Fruit fly (Drosophila melanogaster) whole organism, embryonic: Measurements from ENCODE around the gene fan.

ENCODE experiments used
- BtbVII ChIP-seq: fragments of 200-800 bp; sonication (Bioruptor generic); optimal IDR thresholded peaks from 3 replicates; lab custom pipeline; 2017; ENCODE audit warnings: missing biosample characterization, mild to moderate bottlenecking, missing genetic modification characterization
- Bteb2 ChIP-seq: fragments of 200-800 bp; sonication (Bioruptor generic); optimal IDR thresholded peaks from 2 replicates; lab custom pipeline; 2016; ENCODE audit warnings: missing biosample characterization, missing genetic modification characterization
- CG12391 ChIP-seq: fragments of 200-800 bp; sonication (Bioruptor generic); optimal IDR thresholded peaks from 3 replicates; lab custom pipeline; 2018; ENCODE audit warnings: missing biosample characterization, mild to moderate bottlenecking, missing genetic modification characterization, moderate library complexity
- CG13296 ChIP-seq: fragments of 200-800 bp; sonication (Bioruptor generic); optimal IDR thresholded peaks from 3 replicates; lab custom pipeline; 2018; ENCODE audit warnings: missing biosample characterization, mild to moderate bottlenecking, missing genetic modification characterization
- CG15696 ChIP-seq: fragments of 200-800 bp; sonication (Bioruptor generic); optimal IDR thresholded peaks from 2 replicates; lab custom pipeline; 2019; ENCODE audit warnings: missing biosample characterization, mild to moderate bottlenecking, missing genetic modification characterization, moderate library complexity
- CG17802 ChIP-seq: fragments of 200-800 bp; sonication (Bioruptor generic); optimal IDR thresholded peaks from 2 replicates; lab custom pipeline; 2018; ENCODE audit warnings: missing biosample characterization, mild to moderate bottlenecking, missing genetic modification characterization, moderate library complexity
- CG18011 ChIP-seq: fragments of 200-800 bp; sonication (Bioruptor generic); optimal IDR thresholded peaks from 2 replicates; lab custom pipeline; 2017; ENCODE audit warnings: missing biosample characterization, missing genetic modification characterization, mild to moderate bottlenecking, moderate library complexity, missing genotype
- CG18764 ChIP-seq: fragments of 200-800 bp; sonication (Bioruptor generic); optimal IDR thresholded peaks from 3 replicates; lab custom pipeline; 2016; ENCODE audit warnings: missing biosample characterization, missing genetic modification characterization
- CG2129 ChIP-seq: fragments of 200-800 bp; sonication (Bioruptor generic); IDR thresholded peaks from 2 replicates; pipeline ENCODE4 v1.3.6; 2022; ENCODE audit warnings: missing biosample characterization, missing genetic modification characterization; ENCODE audit not compliant: partially characterized antibody
- CG2199 ChIP-seq: fragments of 200-800 bp; sonication (Bioruptor generic); IDR thresholded peaks from 3 replicates; pipeline ENCODE4 v1.3.6; 2022; ENCODE audit warnings: missing biosample characterization, missing genetic modification characterization
- CG30431 ChIP-seq: fragments of 200-800 bp; sonication (Bioruptor generic); optimal IDR thresholded peaks from 2 replicates; lab custom pipeline; 2017; ENCODE audit warnings: missing biosample characterization, missing genetic modification characterization
- CG31441 ChIP-seq: fragments of 200-800 bp; sonication (Bioruptor generic); IDR thresholded peaks from 2 replicates; pipeline ENCODE4 v1.3.6; 2022; ENCODE audit warnings: missing biosample characterization, missing genetic modification characterization
- CG34422 ChIP-seq: fragments of 200-800 bp; sonication (Bioruptor generic); IDR thresholded peaks from 3 replicates; pipeline ENCODE4 v1.3.6; 2022; ENCODE audit warnings: missing biosample characterization, missing genetic modification characterization
- CG4282 ChIP-seq: fragments of 200-800 bp; sonication (Bioruptor generic); optimal IDR thresholded peaks from 2 replicates; lab custom pipeline; 2016; ENCODE audit warnings: missing biosample characterization, missing genetic modification characterization
- CG4730 ChIP-seq: fragments of 200-800 bp; sonication (Bioruptor generic); IDR thresholded peaks from 2 replicates; pipeline ENCODE4 v1.3.6; 2022; ENCODE audit warnings: missing biosample characterization, missing genetic modification characterization
- CG5245 ChIP-seq: fragments of 200-800 bp; sonication (Bioruptor generic); optimal IDR thresholded peaks from 3 replicates; lab custom pipeline; 2016; ENCODE audit warnings: missing biosample characterization, missing genetic modification characterization
- CG6272 ChIP-seq: fragments of 200-800 bp; sonication (Bioruptor generic); IDR thresholded peaks from 2 replicates; pipeline ENCODE4 v1.3.6; 2022; ENCODE audit warnings: missing biosample characterization, missing genetic modification characterization
- CG7839 ChIP-seq: fragments of 200-800 bp; sonication (Bioruptor generic); optimal IDR thresholded peaks from 3 replicates; lab custom pipeline; 2018; ENCODE audit warnings: missing biosample characterization, mild to moderate bottlenecking, missing genetic modification characterization, moderate library complexity
- CG7963 ChIP-seq: fragments of 200-800 bp; sonication (Bioruptor generic); IDR thresholded peaks from 3 replicates; pipeline ENCODE4 v1.3.6; 2022; ENCODE audit warnings: missing biosample characterization, missing genetic modification characterization; ENCODE audit not compliant: partially characterized antibody
- CG9215 ChIP-seq: fragments of 200-800 bp; sonication (Bioruptor generic); IDR thresholded peaks from 2 replicates; pipeline ENCODE4 v1.3.6; 2022; ENCODE audit warnings: missing biosample characterization, missing genetic modification characterization
- CG9817 ChIP-seq: fragments of 200-800 bp; sonication (Bioruptor generic); optimal IDR thresholded peaks from 2 replicates; lab custom pipeline; 2018; ENCODE audit warnings: missing biosample characterization, mild to moderate bottlenecking, missing genetic modification characterization, moderate library complexity
- CoRest ChIP-seq: fragments of 200-800 bp; sonication (Bioruptor generic); optimal IDR thresholded peaks from 3 replicates; lab custom pipeline; 2018; ENCODE audit warnings: missing biosample characterization, mild to moderate bottlenecking, missing genetic modification characterization, moderate library complexity
- Eip74EF ChIP-seq, 2 experiments: fragments of 200-800 bp in 1 of 2; fragments of >200 bp in 1 of 2; sonication (Bioruptor generic) in 1 of 2; optimal IDR thresholded peaks; 2 replicates each; lab custom pipeline; 2017 to 2019; ENCODE audit warnings: missing biosample characterization in 2 of 2, missing genetic modification characterization in 2 of 2, mild to moderate bottlenecking in 1 of 2, moderate library complexity in 1 of 2
- Fer3 ChIP-seq: fragments of 200-800 bp; sonication (Bioruptor generic); optimal IDR thresholded peaks from 2 replicates; lab custom pipeline; 2018; ENCODE audit warnings: missing biosample characterization, mild to moderate bottlenecking, missing genetic modification characterization, moderate library complexity
- Hand ChIP-seq: fragments of 200-800 bp; sonication (Bioruptor generic); optimal IDR thresholded peaks from 2 replicates; lab custom pipeline; 2017; ENCODE audit warnings: mild to moderate bottlenecking, missing biosample characterization, missing genetic modification reagents, missing genetic modification characterization
- Hmr ChIP-seq: fragments of 200-800 bp; sonication (Bioruptor generic); optimal IDR thresholded peaks from 3 replicates; lab custom pipeline; 2017; ENCODE audit warnings: mild to moderate bottlenecking, missing biosample characterization, missing genetic modification reagents, missing genetic modification characterization
- Hsf ChIP-seq: fragments of 200-800 bp; sonication (Bioruptor generic); optimal IDR thresholded peaks from 3 replicates; lab custom pipeline; 2016; ENCODE audit warnings: missing biosample characterization, missing genetic modification characterization
- Lpt ChIP-seq: fragments of >200 bp; optimal IDR thresholded peaks from 2 replicates; lab custom pipeline; 2018; ENCODE audit warnings: missing biosample characterization, missing genetic modification characterization
- NC2α ChIP-seq: fragments of 200-800 bp; sonication (Bioruptor generic); optimal IDR thresholded peaks from 2 replicates; lab custom pipeline; 2016; ENCODE audit warnings: missing biosample characterization, missing genetic modification characterization
- Optix ChIP-seq: fragments of 200-800 bp; sonication (Bioruptor generic); IDR thresholded peaks from 3 replicates; pipeline ENCODE4 v1.3.6; 2022; ENCODE audit warnings: missing biosample characterization, missing genetic modification characterization
- bsh ChIP-seq, 2 experiments: fragments of 200-800 bp; sonication (Bioruptor generic); optimal IDR thresholded peaks; 2 replicates each; lab custom pipeline; 2017 to 2018; ENCODE audit warnings: mild to moderate bottlenecking in 2 of 2, missing biosample characterization in 2 of 2, missing genetic modification characterization in 2 of 2, moderate library complexity in 1 of 2
- ftz-f1 ChIP-seq: fragments of 200-800 bp; sonication (Bioruptor generic); optimal IDR thresholded peaks from 2 replicates; lab custom pipeline; 2016; ENCODE audit warnings: missing biosample characterization, missing genetic modification characterization
- ind ChIP-seq: fragments of 200-800 bp; sonication (Bioruptor generic); optimal IDR thresholded peaks from 3 replicates; lab custom pipeline; 2016; ENCODE audit warnings: missing biosample characterization, missing genetic modification characterization
- klu ChIP-seq: fragments of 200-800 bp; sonication (Bioruptor generic); IDR thresholded peaks from 2 replicates; pipeline ENCODE4 v1.3.6; 2022; ENCODE audit warnings: missing biosample characterization, missing genetic modification characterization
- lab ChIP-seq: fragments of 200-800 bp; sonication (Bioruptor generic); optimal IDR thresholded peaks from 3 replicates; lab custom pipeline; 2017; ENCODE audit warnings: missing biosample characterization, missing genetic modification characterization, mild to moderate bottlenecking, moderate library complexity, missing genetic modification reagents
- mld ChIP-seq: fragments of 200-800 bp; sonication (Bioruptor generic); IDR thresholded peaks from 3 replicates; pipeline ENCODE4 v1.3.6; 2022; ENCODE audit warnings: missing biosample characterization, missing genetic modification characterization; ENCODE audit not compliant: partially characterized antibody
- odd ChIP-seq: fragments of 200-800 bp; sonication (Bioruptor generic); optimal IDR thresholded peaks from 2 replicates; lab custom pipeline; 2017; ENCODE audit warnings: missing biosample characterization, mild to moderate bottlenecking, missing genetic modification characterization
- prd ChIP-seq, 3 experiments: fragments of >200 bp in 2 of 3; fragments of 200-800 bp in 1 of 3; sonication (Bioruptor generic) in 1 of 3; optimal IDR thresholded peaks in 2 of 3; IDR thresholded peaks in 1 of 3; 2 replicates in 2 of 3; 3 replicates in 1 of 3; pipeline versions ENCODE4 v1.3.6 to Lab custom; 2017 to 2022; ENCODE audit warnings: missing biosample characterization in 1 of 3, missing genetic modification characterization in 1 of 3
- ranshi ChIP-seq: fragments of 200-800 bp; sonication (Bioruptor generic); IDR thresholded peaks from 2 replicates; pipeline ENCODE4 v1.3.6; 2022; ENCODE audit warnings: missing biosample characterization, missing genetic modification characterization
- row ChIP-seq: fragments of 200-800 bp; sonication (Bioruptor generic); IDR thresholded peaks from 3 replicates; pipeline ENCODE4 v1.3.6; 2022; ENCODE audit warnings: missing biosample characterization, missing genetic modification characterization
- sc ChIP-seq, 3 experiments: fragments of >200 bp in 2 of 3; fragments of 200-800 bp in 1 of 3; sonication (Bioruptor generic) in 1 of 3; optimal IDR thresholded peaks; 2 replicates in 2 of 3; 3 replicates in 1 of 3; lab custom pipeline; 2017; ENCODE audit warnings: mild to moderate bottlenecking in 1 of 3, missing biosample characterization in 1 of 3, missing genetic modification characterization in 1 of 3, missing genetic modification reagents in 1 of 3
- sim ChIP-seq: fragments of 200-800 bp; sonication (Bioruptor generic); IDR thresholded peaks from 2 replicates; pipeline ENCODE4 v1.3.6; 2022; ENCODE audit warnings: missing biosample characterization, missing genetic modification characterization
- sna ChIP-seq: fragments of 200-800 bp; sonication (Bioruptor generic); IDR thresholded peaks from 2 replicates; pipeline ENCODE4 v1.3.6; 2022; ENCODE audit warnings: missing biosample characterization, missing genetic modification characterization; ENCODE audit not compliant: partially characterized antibody
- tgo ChIP-seq: fragments of 200-800 bp; sonication (Bioruptor generic); IDR thresholded peaks from 3 replicates; pipeline ENCODE4 v1.3.6; 2022; ENCODE audit warnings: missing biosample characterization, missing genetic modification characterization
- unc-4 ChIP-seq: fragments of 200-800 bp; sonication (Bioruptor generic); IDR thresholded peaks from 2 replicates; pipeline ENCODE4 v1.3.6; 2022; ENCODE audit warnings: missing biosample characterization, missing genetic modification characterization; ENCODE audit not compliant: partially characterized antibody
- vvl ChIP-seq: fragments of 200-800 bp; sonication (Bioruptor generic); IDR thresholded peaks from 2 replicates; pipeline ENCODE4 v1.3.6; 2022; ENCODE audit warnings: missing biosample characterization, missing genetic modification characterization

The fan gene

dm6 chr3L:8153206-8153996, 44.5 kb downstream of the fan start (continued):
- TF ChIP-seq NC2α (GFP tag; lab: Kevin White, UChicago): peak; percentile 10
- no peak for TF ChIP-seq odd
- TF ChIP-seq lab (GFP tag; lab: Kevin White, UChicago): peak; percentile 47
- TF ChIP-seq ranshi (GFP tag; lab: Robert Waterston, UW): peak; percentile 46; the same call in 1 of the 2 replicates
- peak; percentile 42 for TF ChIP-seq BtbVII (GFP tag; lab: Kevin White, UChicago)
- TF ChIP-seq Hsf (GFP tag; lab: Kevin White, UChicago): peak; percentile 44
- TF ChIP-seq Eip74EF (GFP tag; optimal IDR thresholded peaks at IDR 0.05; lab: Kevin White, UChicago): peak in 1 of 2 experiments; percentile 40
- TF ChIP-seq bsh (GFP tag; optimal IDR thresholded peaks at IDR 0.05; lab: Kevin White, UChicago): peak; percentile 65 to 69
- TF ChIP-seq CG13296 (GFP tag; lab: Kevin White, UChicago): peak; percentile 10
- TF ChIP-seq Lpt (GFP tag; lab: Kevin White, UChicago): no peak
- TF ChIP-seq ind: peak; percentile 64
- no peak for TF ChIP-seq CG17802 (tag; lab: Kevin White, UChicago)
- peak; percentile 49 for TF ChIP-seq CG12391
- TF ChIP-seq CG6272: no peak
- peak; percentile 63 for TF ChIP-seq row (GFP tag; lab: Robert Waterston, UW)
- TF ChIP-seq CG30431 (GFP tag; lab: Kevin White, UChicago): no peak
- peak; percentile 60; the same call in 2 of the 3 replicates for TF ChIP-seq Optix (GFP tag; lab: Robert Waterston, UW)
- no peak for TF ChIP-seq CG2129 (GFP tag; lab: Robert Waterston, UW)
- TF ChIP-seq ftz-f1 (GFP tag; lab: Kevin White, UChicago): no peak
- TF ChIP-seq unc-4 (GFP tag; lab: Robert Waterston, UW): no peak
- TF ChIP-seq Hand (GFP tag; lab: Kevin White, UChicago): no peak
- TF ChIP-seq Bteb2 (GFP tag; lab: Kevin White, UChicago): no peak
- peak; percentile 60 for TF ChIP-seq CoRest (tag; lab: Kevin White, UChicago)
- TF ChIP-seq CG7839 (tag; lab: Kevin White, UChicago): peak; percentile 58
- TF ChIP-seq CG18011 (GFP tag; lab: Kevin White, UChicago): no peak
- TF ChIP-seq sc (optimal IDR thresholded peaks at IDR 0.05; lab: Kevin White, UChicago): no peak
- TF ChIP-seq sc (GFP tag; optimal IDR thresholded peaks at IDR 0.05; lab: Kevin White, UChicago): peak; percentile 1
- TF ChIP-seq CG4282 (GFP tag; lab: Kevin White, UChicago): no peak
- no peak for TF ChIP-seq Hmr (GFP tag; lab: Kevin White, UChicago)
- TF ChIP-seq CG7963 (GFP tag; lab: Robert Waterston, UW): no peak
- TF ChIP-seq CG9817 (tag; lab: Kevin White, UChicago): peak; percentile 20
- TF ChIP-seq mld: no peak
- TF ChIP-seq tgo: peak; percentile 55; the same call in 2 of the 3 replicates
- TF ChIP-seq prd (optimal IDR thresholded peaks at IDR 0.05; lab: Kevin White, UChicago): no peak
- TF ChIP-seq prd (GFP tag; IDR thresholded peaks at IDR 0.05; lab: Robert Waterston, UW): peak; percentile 68; the same call in 1 of the 3 replicates
- TF ChIP-seq CG5245 (GFP tag; lab: Kevin White, UChicago): peak; percentile 46
- peak; percentile 35 for TF ChIP-seq CG18764
- TF ChIP-seq CG31441 (GFP tag; lab: Robert Waterston, UW): peak; percentile 61
- TF ChIP-seq CG4730: 0 out of 2 replicates have a peak, but pooled peaks have one; percentile 18
- TF ChIP-seq vvl (GFP tag; lab: Robert Waterston, UW): peak; percentile 75
- peak; percentile 34 for TF ChIP-seq Fer3 (tag; lab: Kevin White, UChicago)
- no peak for TF ChIP-seq klu (GFP tag; lab: Robert Waterston, UW)
- TF ChIP-seq CG9215 (GFP tag; lab: Robert Waterston, UW): no peak
- peak; percentile 70; the same call in 2 of the 3 replicates for TF ChIP-seq CG34422 (GFP tag; lab: Robert Waterston, UW)
- 0 out of 3 replicates have a peak, but pooled peaks have one; percentile 15 for TF ChIP-seq CG2199
- no peak for TF ChIP-seq sna
- no peak for TF ChIP-seq CG15696 (tag; lab: Kevin White, UChicago)
- no peak for TF ChIP-seq sim (GFP tag; lab: Robert Waterston, UW)
